Worm (Caenorhabditis elegans) whole organism, L2 larva: ENCODE measurements around the gene fbxc-20.

Experiments
- ama-1 ChIP-seq: fragments of 150-350 bp; optimal IDR thresholded peaks from 2 replicates; lab custom pipeline; 2018; ENCODE audit warnings: inconsistent platforms
- fos-1 ChIP-seq: fragments of 150-350 bp; optimal IDR thresholded peaks from 2 replicates; lab custom pipeline; 2014; ENCODE audit warnings: missing biosample characterization, missing genetic modification characterization
- lsy-2 ChIP-seq, 2 experiments: fragments of 150-350 bp in 1 of 2; sonication (generic microtip) in 1 of 2; optimal IDR thresholded peaks; 2 replicates each; lab custom pipeline; 2014 to 2017; ENCODE audit warnings: missing biosample characterization in 2 of 2, missing genetic modification characterization in 2 of 2
- nhr-6 ChIP-seq: fragments of 150-350 bp; optimal IDR thresholded peaks from 2 replicates; lab custom pipeline; 2014; ENCODE audit warnings: missing biosample characterization, missing genetic modification characterization

DNA sequence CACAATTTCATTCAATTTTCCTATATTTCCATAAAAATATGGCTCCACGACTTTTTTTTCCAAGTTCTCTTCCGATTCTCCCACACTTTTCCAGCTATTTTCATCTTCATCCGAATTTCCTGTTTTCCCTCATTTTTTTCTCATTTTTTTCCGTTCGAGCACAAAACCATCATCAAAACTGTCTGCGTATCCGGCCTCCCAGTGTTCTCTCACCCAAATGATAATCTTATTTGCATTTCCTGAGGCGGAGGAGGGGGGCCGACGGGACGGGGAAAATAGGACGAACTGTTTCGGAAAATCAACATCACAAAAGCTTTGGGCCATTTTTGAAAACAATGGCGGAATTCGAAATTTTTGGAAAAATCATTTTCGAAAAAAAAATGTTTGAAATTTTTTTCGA, 21.4 kb downstream of the fbxc-20 start:
- no peak for TF ChIP-seq lsy-2 (tag; optimal IDR thresholded peaks at IDR 0.05; lab: Kevin White, UChicago)
- TF ChIP-seq ama-1 (lab: Kevin White, UChicago), result no peak
- TF ChIP-seq fos-1 (tag; lab: Kevin White, UChicago), result no peak
- TF ChIP-seq nhr-6 (tag; lab: Kevin White, UChicago), result no peak
